Worm (Caenorhabditis elegans) whole organism, midembryonic: Measurements from ENCODE around the gene C08E8.11.

Source experiments
- T22C8.4 ChIP-seq: fragments of 200-800 bp; sonication (Bioruptor generic); IDR thresholded peaks from 2 replicates; pipeline ENCODE4 v1.3.6; 2022; ENCODE audit warnings: missing genetic modification characterization, missing compliant biosample characterization
- klf-2 ChIP-seq: fragments of 200-800 bp; sonication (Bioruptor generic); conservative IDR thresholded peaks from 2 replicates; pipeline ENCODE4 v1.3.6; 2022; ENCODE audit warnings: missing genetic modification reagents, missing genetic modification characterization, missing compliant biosample characterization
- ztf-23 ChIP-seq: fragments of 200-800 bp; sonication (Bioruptor generic); IDR thresholded peaks from 2 replicates; pipeline ENCODE4 v1.3.6; 2022; ENCODE audit warnings: missing genetic modification reagents, missing genetic modification characterization, missing compliant biosample characterization

ce11 chrV:18346080-18346479 is 4.7 kb upstream of the C08E8.11 start:
- TF ChIP-seq T22C8.4 (GFP tag; lab: Robert Waterston, UW) (no peak), ztf-23 (GFP tag; lab: Robert Waterston, UW) (no peak), klf-2 (GFP tag; lab: Robert Waterston, UW) (no peak)
